Worm (Caenorhabditis elegans) whole organism, L1 larva: Measurements from ENCODE around the gene F15E6.3.

Source experiments
- efl-1 ChIP-seq, 4 experiments: fragments of 150-350 bp; optimal IDR thresholded peaks in 3 of 4; peaks in 1 of 4; 1 replicate in 1 of 4; 2 replicates in 3 of 4; lab custom pipeline; 2014; ENCODE audit warnings: missing biosample characterization in 2 of 4, missing genetic modification characterization in 2 of 4, missing genetic modification reagents in 2 of 4
- efl-3 ChIP-seq: fragments of 200-800 bp; sonication (Bioruptor generic); optimal IDR thresholded peaks from 2 replicates; lab custom pipeline; 2018; ENCODE audit warnings: mild to moderate bottlenecking, missing genetic modification characterization, missing compliant biosample characterization
- egl-27 ChIP-seq, 2 experiments: fragments of 150-350 bp in 1 of 2; sonication (generic microtip); optimal IDR thresholded peaks; 3 replicates each; lab custom pipeline; 2017 to 2018; ENCODE audit warnings: missing biosample characterization in 2 of 2, missing genetic modification characterization in 2 of 2, missing genetic modification reagents in 2 of 2
- lin-14 ChIP-seq: fragments of 200-800 bp; sonication (Bioruptor generic); optimal IDR thresholded peaks from 2 replicates; lab custom pipeline; 2018; ENCODE audit warnings: mild to moderate bottlenecking, missing genetic modification characterization, moderate library complexity, missing compliant biosample characterization
- nhr-11 ChIP-seq: fragments of 150-350 bp; optimal IDR thresholded peaks from 2 replicates; lab custom pipeline; 2014; ENCODE audit warnings: missing biosample characterization, missing genetic modification characterization
- nhr-76 ChIP-seq: sonication (generic microtip); optimal IDR thresholded peaks from 2 replicates; lab custom pipeline; 2017; ENCODE audit warnings: missing biosample characterization, missing genetic modification characterization
- pag-3 ChIP-seq: sonication (generic microtip); optimal IDR thresholded peaks from 2 replicates; lab custom pipeline; 2017; ENCODE audit warnings: missing genetic modification characterization, mild to moderate bottlenecking, missing compliant biosample characterization, antibody characterized with exemption, borderline replicate concordance; ENCODE audit not compliant: insufficient read depth
- pqm-1 ChIP-seq: sonication (generic microtip); optimal IDR thresholded peaks from 3 replicates; lab custom pipeline; 2017; ENCODE audit warnings: missing biosample characterization, missing genetic modification characterization
- tlp-1 ChIP-seq: fragments of 150-350 bp; optimal IDR thresholded peaks from 2 replicates; lab custom pipeline; 2014; ENCODE audit warnings: missing biosample characterization, missing genetic modification characterization
- unc-62 ChIP-seq: fragments of 150-350 bp; optimal IDR thresholded peaks from 2 replicates; lab custom pipeline; 2014; ENCODE audit warnings: missing biosample characterization, missing genetic modification reagents, missing genetic modification characterization
- ztf-4 ChIP-seq: fragments of 150-350 bp; optimal IDR thresholded peaks from 2 replicates; lab custom pipeline; 2014; ENCODE audit warnings: missing biosample characterization, missing genetic modification characterization

- TF ChIP-seq efl-1 (optimal IDR thresholded peaks at IDR 0.05; lab: Kevin White, UChicago) (no peak), efl-1 (GFP tag; optimal IDR thresholded peaks at IDR 0.05 in 1 of 2; lab: Kevin White, UChicago) (peak in 1 of 2 experiments; percentile 57), efl-3 (GFP tag; lab: Kevin White, UChicago) (no peak), pag-3 (tag; lab: Kevin White, UChicago) (no peak), pqm-1 (tag; lab: Kevin White, UChicago) (no peak), lin-14 (GFP tag; lab: Kevin White, UChicago) (no peak), nhr-11 (tag; lab: Kevin White, UChicago) (no peak), tlp-1 (tag; lab: Kevin White, UChicago) (no peak), ztf-4 (tag; lab: Kevin White, UChicago) (no peak), nhr-76 (no peak), unc-62 (GFP tag; lab: Kevin White, UChicago) (no peak), egl-27 (tag; optimal IDR thresholded peaks at IDR 0.05; lab: Kevin White, UChicago) (no peak)
Observed at ce11 chrIV:4254989-4255582, 39.6 kb upstream of the F15E6.3 start.
